Fruit fly (Drosophila melanogaster) whole organism, embryonic: Measurements from ENCODE around the gene Dpy-30L1.

Experiments used
- Antp ChIP-seq: fragments of 200-800 bp; sonication (Bioruptor generic); optimal IDR thresholded peaks from 3 replicates; lab custom pipeline; 2016; ENCODE audit warnings: missing biosample characterization, missing genetic modification characterization
- Atf-2 ChIP-seq: fragments of 200-800 bp; sonication (Bioruptor generic); optimal IDR thresholded peaks from 2 replicates; lab custom pipeline; 2016; ENCODE audit warnings: missing biosample characterization, missing genetic modification characterization
- CG10209 ChIP-seq: fragments of 200-800 bp; sonication (Bioruptor generic); optimal IDR thresholded peaks from 3 replicates; lab custom pipeline; 2017; ENCODE audit warnings: missing biosample characterization, mild to moderate bottlenecking, missing genetic modification characterization, missing genetic modification reagents
- CG10267 ChIP-seq: fragments of 200-800 bp; sonication (Bioruptor generic); optimal IDR thresholded peaks from 2 replicates; lab custom pipeline; 2018; ENCODE audit warnings: missing biosample characterization, mild to moderate bottlenecking, missing genetic modification characterization, moderate library complexity
- CG11247 ChIP-seq: fragments of 200-800 bp; sonication (Bioruptor generic); IDR thresholded peaks from 2 replicates; pipeline ENCODE4 v1.3.6; 2022; ENCODE audit warnings: missing biosample characterization, missing genetic modification characterization
- CG11696 ChIP-seq: fragments of 200-800 bp; sonication (Bioruptor generic); IDR thresholded peaks from 2 replicates; pipeline ENCODE4 v1.3.6; 2022; ENCODE audit warnings: missing biosample characterization, missing genetic modification characterization
- CG13894 ChIP-seq: fragments of 200-800 bp; sonication (Bioruptor generic); optimal IDR thresholded peaks from 3 replicates; lab custom pipeline; 2018; ENCODE audit warnings: missing biosample characterization, mild to moderate bottlenecking, missing genetic modification characterization, moderate library complexity
- CG14860 ChIP-seq: fragments of 200-800 bp; sonication (Bioruptor generic); IDR thresholded peaks from 3 replicates; pipeline ENCODE4 v1.3.6; 2022; ENCODE audit warnings: missing biosample characterization, missing genetic modification characterization; ENCODE audit not compliant: partially characterized antibody
- CG15696 ChIP-seq: fragments of 200-800 bp; sonication (Bioruptor generic); optimal IDR thresholded peaks from 2 replicates; lab custom pipeline; 2019; ENCODE audit warnings: missing biosample characterization, mild to moderate bottlenecking, missing genetic modification characterization, moderate library complexity
- CG16779 ChIP-seq: fragments of 200-800 bp; sonication (Bioruptor generic); IDR thresholded peaks from 2 replicates; pipeline ENCODE4 v1.3.6; 2022; ENCODE audit warnings: missing biosample characterization, missing genetic modification characterization
- CG2129 ChIP-seq: fragments of 200-800 bp; sonication (Bioruptor generic); IDR thresholded peaks from 2 replicates; pipeline ENCODE4 v1.3.6; 2022; ENCODE audit warnings: missing biosample characterization, missing genetic modification characterization; ENCODE audit not compliant: partially characterized antibody
- CG3281 ChIP-seq: fragments of 200-800 bp; sonication (Bioruptor generic); optimal IDR thresholded peaks from 3 replicates; lab custom pipeline; 2017; ENCODE audit warnings: missing biosample characterization, mild to moderate bottlenecking, missing genetic modification characterization
- CG3847 ChIP-seq: fragments of 200-800 bp; sonication (Bioruptor generic); IDR thresholded peaks from 2 replicates; pipeline ENCODE4 v1.3.6; 2022; ENCODE audit warnings: missing biosample characterization, missing genetic modification characterization
- CG4730 ChIP-seq: fragments of 200-800 bp; sonication (Bioruptor generic); IDR thresholded peaks from 2 replicates; pipeline ENCODE4 v1.3.6; 2022; ENCODE audit warnings: missing biosample characterization, missing genetic modification characterization
- CG5245 ChIP-seq: fragments of 200-800 bp; sonication (Bioruptor generic); optimal IDR thresholded peaks from 3 replicates; lab custom pipeline; 2016; ENCODE audit warnings: missing biosample characterization, missing genetic modification characterization
- CG6765 ChIP-seq: fragments of 200-800 bp; sonication (Bioruptor generic); optimal IDR thresholded peaks from 3 replicates; lab custom pipeline; 2017; ENCODE audit warnings: missing biosample characterization, mild to moderate bottlenecking, missing genetic modification characterization
- CG9727 ChIP-seq: fragments of 200-800 bp; sonication (Bioruptor generic); optimal IDR thresholded peaks from 3 replicates; lab custom pipeline; 2017; ENCODE audit warnings: missing biosample characterization, mild to moderate bottlenecking, missing genetic modification characterization
- CG9932 ChIP-seq: fragments of 200-800 bp; sonication (Bioruptor generic); IDR thresholded peaks from 2 replicates; pipeline ENCODE4 v1.3.6; 2022; ENCODE audit warnings: missing biosample characterization, missing genetic modification characterization
- D ChIP-seq, 2 experiments: fragments of 200-800 bp in 1 of 2; fragments of >200 bp in 1 of 2; sonication (Bioruptor generic) in 1 of 2; optimal IDR thresholded peaks; 2 replicates in 1 of 2; 3 replicates in 1 of 2; lab custom pipeline; 2017; ENCODE audit warnings: mild to moderate bottlenecking in 1 of 2, missing biosample characterization in 1 of 2, missing genetic modification characterization in 1 of 2, missing genetic modification reagents in 1 of 2
- Dad ChIP-seq: fragments of 200-800 bp; sonication (Bioruptor generic); optimal IDR thresholded peaks from 3 replicates; lab custom pipeline; 2016; ENCODE audit warnings: missing biosample characterization, missing genetic modification characterization
- Dek ChIP-seq: fragments of 200-800 bp; sonication (Bioruptor generic); optimal IDR thresholded peaks from 3 replicates; lab custom pipeline; 2019; ENCODE audit warnings: missing biosample characterization, mild to moderate bottlenecking, missing genetic modification characterization, moderate library complexity
- Dip3 ChIP-seq: fragments of 200-800 bp; sonication (Bioruptor generic); optimal IDR thresholded peaks from 3 replicates; lab custom pipeline; 2016; ENCODE audit warnings: missing biosample characterization, missing genetic modification characterization
- Doc3 ChIP-seq: fragments of 200-800 bp; sonication (Bioruptor generic); IDR thresholded peaks from 3 replicates; pipeline ENCODE4 v1.3.6; 2022; ENCODE audit warnings: missing biosample characterization, missing genetic modification characterization; ENCODE audit not compliant: partially characterized antibody
- Dp ChIP-seq: fragments of 200-800 bp; sonication (Bioruptor generic); optimal IDR thresholded peaks from 2 replicates; lab custom pipeline; 2018; ENCODE audit warnings: missing biosample characterization, mild to moderate bottlenecking, missing genetic modification characterization, moderate library complexity
- Dref ChIP-seq: fragments of 200-800 bp; sonication (Bioruptor generic); IDR thresholded peaks from 2 replicates; pipeline ENCODE4 v1.3.6; 2022; ENCODE audit warnings: missing biosample characterization, missing genetic modification characterization
- Ets97D ChIP-seq: fragments of 200-800 bp; sonication (Bioruptor generic); optimal IDR thresholded peaks from 3 replicates; lab custom pipeline; 2016; ENCODE audit warnings: missing biosample characterization, missing genetic modification characterization
- HmgD ChIP-seq: fragments of 200-800 bp; sonication (Bioruptor generic); optimal IDR thresholded peaks from 3 replicates; lab custom pipeline; 2016; ENCODE audit warnings: missing biosample characterization, missing genetic modification characterization
- Hr3 ChIP-seq: fragments of 200-800 bp; sonication (Bioruptor generic); optimal IDR thresholded peaks from 3 replicates; lab custom pipeline; 2016; ENCODE audit warnings: missing biosample characterization, missing genetic modification characterization
- Hsf ChIP-seq: fragments of 200-800 bp; sonication (Bioruptor generic); optimal IDR thresholded peaks from 3 replicates; lab custom pipeline; 2016; ENCODE audit warnings: missing biosample characterization, missing genetic modification characterization
- MESR4 ChIP-seq: fragments of 200-800 bp; sonication (Bioruptor generic); optimal IDR thresholded peaks from 2 replicates; lab custom pipeline; 2018; ENCODE audit warnings: missing biosample characterization, mild to moderate bottlenecking, missing genetic modification characterization, moderate library complexity
- Mad ChIP-seq: fragments of 200-800 bp; sonication (Bioruptor generic); optimal IDR thresholded peaks from 2 replicates; lab custom pipeline; 2016; ENCODE audit warnings: missing biosample characterization, missing genetic modification characterization
- Side ChIP-seq: fragments of 200-800 bp; sonication (Bioruptor generic); optimal IDR thresholded peaks from 2 replicates; lab custom pipeline; 2016; ENCODE audit warnings: missing biosample characterization, missing genetic modification characterization
- Taf1 ChIP-seq: fragments of 200-800 bp; sonication (Bioruptor generic); IDR thresholded peaks from 2 replicates; pipeline ENCODE4 v1.3.6; 2022; ENCODE audit warnings: missing biosample characterization, missing genetic modification characterization
- ash1 ChIP-seq: fragments of 200-800 bp; sonication (Bioruptor generic); optimal IDR thresholded peaks from 2 replicates; lab custom pipeline; 2018; ENCODE audit warnings: missing biosample characterization, mild to moderate bottlenecking, missing genetic modification characterization
- bbx ChIP-seq: fragments of 200-800 bp; sonication (Bioruptor generic); IDR thresholded peaks from 2 replicates; pipeline ENCODE4 v1.3.6; 2022; ENCODE audit warnings: missing biosample characterization, missing genetic modification characterization; ENCODE audit not compliant: partially characterized antibody
- corto ChIP-seq: fragments of 200-800 bp; sonication (Bioruptor generic); optimal IDR thresholded peaks from 2 replicates; lab custom pipeline; 2016; ENCODE audit warnings: missing biosample characterization, mild to moderate bottlenecking, missing genetic modification characterization, moderate library complexity
- dm ChIP-seq: fragments of 200-800 bp; sonication (Bioruptor generic); optimal IDR thresholded peaks from 3 replicates; lab custom pipeline; 2016; ENCODE audit warnings: missing biosample characterization, missing genetic modification characterization
- dmrt11E ChIP-seq: fragments of 200-800 bp; sonication (Bioruptor generic); optimal IDR thresholded peaks from 3 replicates; lab custom pipeline; 2018; ENCODE audit warnings: missing biosample characterization, mild to moderate bottlenecking, missing genetic modification characterization, moderate library complexity
- eve ChIP-seq, 2 experiments: fragments of >200 bp; optimal IDR thresholded peaks; 2 replicates each; lab custom pipeline; 2017; ENCODE audit warnings: missing biosample characterization in 2 of 2, missing genetic modification characterization in 2 of 2
- ewg ChIP-seq: fragments of 200-800 bp; sonication (Bioruptor generic); optimal IDR thresholded peaks from 3 replicates; lab custom pipeline; 2017; ENCODE audit warnings: mild to moderate bottlenecking, missing biosample characterization, missing genetic modification reagents, missing genetic modification characterization
- jumu ChIP-seq: fragments of 200-800 bp; sonication (Bioruptor generic); optimal IDR thresholded peaks from 3 replicates; lab custom pipeline; 2016; ENCODE audit warnings: missing biosample characterization, missing genetic modification characterization
- kah ChIP-seq: fragments of 200-800 bp; sonication (Bioruptor generic); optimal IDR thresholded peaks from 2 replicates; lab custom pipeline; 2018; ENCODE audit warnings: missing biosample characterization, mild to moderate bottlenecking, missing genetic modification characterization
- nerfin-1 ChIP-seq: fragments of 200-800 bp; sonication (Bioruptor generic); optimal IDR thresholded peaks from 3 replicates; lab custom pipeline; 2019; ENCODE audit warnings: missing biosample characterization, mild to moderate bottlenecking, missing genetic modification characterization, moderate library complexity
- org-1 ChIP-seq: fragments of 200-800 bp; sonication (Bioruptor generic); optimal IDR thresholded peaks from 2 replicates; lab custom pipeline; 2017; ENCODE audit warnings: missing biosample characterization, missing genetic modification characterization
- pfk ChIP-seq: fragments of 200-800 bp; sonication (Bioruptor generic); optimal IDR thresholded peaks from 2 replicates; lab custom pipeline; 2018; ENCODE audit warnings: missing biosample characterization, mild to moderate bottlenecking, missing genetic modification characterization, moderate library complexity
- rib ChIP-seq: fragments of 200-800 bp; sonication (Bioruptor generic); IDR thresholded peaks from 2 replicates; pipeline ENCODE4 v1.3.6; 2022; ENCODE audit warnings: missing biosample characterization, missing genetic modification characterization
- so ChIP-seq: fragments of 200-800 bp; sonication (Bioruptor generic); IDR thresholded peaks from 3 replicates; pipeline ENCODE4 v1.3.6; 2022; ENCODE audit warnings: missing biosample characterization, missing genetic modification characterization
- tin ChIP-seq: fragments of 200-800 bp; sonication (Bioruptor generic); optimal IDR thresholded peaks from 3 replicates; lab custom pipeline; 2016; ENCODE audit warnings: missing biosample characterization, missing genetic modification characterization
- toy ChIP-seq: fragments of 200-800 bp; sonication (Bioruptor generic); IDR thresholded peaks from 2 replicates; pipeline ENCODE4 v1.3.6; 2022; ENCODE audit warnings: missing biosample characterization, missing genetic modification characterization
- zfh1 ChIP-seq: fragments of 200-800 bp; sonication (Bioruptor generic); IDR thresholded peaks from 3 replicates; pipeline ENCODE4 v1.3.6; 2022; ENCODE audit warnings: missing biosample characterization, missing genetic modification characterization

Gene Dpy-30L1

dm6 chr2L:10732343-10732808 lies at the start of gene Dpy-30L1, which contains the start of gene EMC3 (continued):
- TF ChIP-seq Hsf (GFP tag; lab: Kevin White, UChicago) (peak; percentile 67), kah (GFP tag; lab: Kevin White, UChicago) (no peak), CG14860 (GFP tag; lab: Robert Waterston, UW) (peak; percentile 86), nerfin-1 (peak; percentile 41), CG2129 (GFP tag; lab: Robert Waterston, UW) (peak; percentile 82), corto (GFP tag; lab: Kevin White, UChicago) (no peak), Mad (GFP tag; lab: Kevin White, UChicago) (no peak), CG15696 (tag; lab: Kevin White, UChicago) (peak; percentile 41), Antp (peak; percentile 57), Taf1 (GFP tag; lab: Robert Waterston, UW) (no peak), CG11247 (GFP tag; lab: Robert Waterston, UW) (0 out of 2 replicates have a peak, but pooled peaks have one; percentile 16), CG3281 (no peak), CG9932 (GFP tag; lab: Robert Waterston, UW) (peak; percentile 69), CG3847 (GFP tag; lab: Robert Waterston, UW) (peak; percentile 56), Doc3 (peak; percentile 85), Dad (GFP tag; lab: Kevin White, UChicago) (peak; percentile 32), Dip3 (GFP tag; lab: Kevin White, UChicago) (peak; percentile 45), ash1 (GFP tag; lab: Kevin White, UChicago) (no peak), Side (GFP tag; lab: Kevin White, UChicago) (peak; percentile 3), zfh1 (GFP tag; lab: Robert Waterston, UW) (0 out of 3 replicates have a peak, but pooled peaks have one; percentile 49), tin (peak; percentile 21), CG9727 (GFP tag; lab: Kevin White, UChicago) (peak; percentile 52), CG11696 (GFP tag; lab: Robert Waterston, UW) (no peak), MESR4 (GFP tag; lab: Kevin White, UChicago) (peak; percentile 21), dmrt11E (tag; lab: Kevin White, UChicago) (peak; percentile 63), bbx (GFP tag; lab: Robert Waterston, UW) (peak; percentile 73), Dref (GFP tag; lab: Robert Waterston, UW) (peak; percentile 74), CG4730 (GFP tag; lab: Robert Waterston, UW) (peak; percentile 32; the same call in 1 of the 2 replicates), Hr3 (peak; percentile 63), so (GFP tag; lab: Robert Waterston, UW) (peak; percentile 48; the same call in 1 of the 3 replicates), HmgD (GFP tag; lab: Kevin White, UChicago) (no peak), dm (GFP tag; lab: Kevin White, UChicago) (peak; percentile 8), CG10267 (peak; percentile 58), org-1 (no peak), ewg (GFP tag; lab: Kevin White, UChicago) (no peak), Dp (GFP tag; lab: Kevin White, UChicago) (peak; percentile 46), Atf-2 (GFP tag; lab: Kevin White, UChicago) (peak; percentile 24), Dek (tag; lab: Kevin White, UChicago) (peak; percentile 16), D (optimal IDR thresholded peaks at IDR 0.05; lab: Kevin White, UChicago) (no peak), D (GFP tag; optimal IDR thresholded peaks at IDR 0.05; lab: Kevin White, UChicago) (no peak), Ets97D (GFP tag; lab: Kevin White, UChicago) (peak; percentile 57), eve (GFP tag; optimal IDR thresholded peaks at IDR 0.05; lab: Kevin White, UChicago) (no peak), CG13894 (no peak), CG5245 (no peak), pfk (no peak), jumu (GFP tag; lab: Kevin White, UChicago) (peak; percentile 27), toy (GFP tag; lab: Robert Waterston, UW) (no peak), CG6765 (GFP tag; lab: Kevin White, UChicago) (peak; percentile 0), CG10209 (peak; percentile 78), CG16779 (GFP tag; lab: Robert Waterston, UW) (no peak), rib (no peak)
